Fruit fly (Drosophila melanogaster) whole organism, embryonic: ENCODE results near the gene CG2182.
A peak's percentile ranks its signal among the peaks of the same experiment; 100 is the strongest.

ENCODE experiments used
- Aef1 ChIP-seq: fragments of 200-800 bp; sonication (Bioruptor generic); IDR thresholded peaks from 3 replicates; pipeline ENCODE4 v1.3.6; 2022; ENCODE audit warnings: missing biosample characterization, missing genetic modification characterization
- Awh ChIP-seq: fragments of 200-800 bp; sonication (Bioruptor generic); IDR thresholded peaks from 2 replicates; pipeline ENCODE4, ENCODE4 v1.3.6; 2022; ENCODE audit warnings: missing biosample characterization, missing genetic modification characterization
- Bgb ChIP-seq: fragments of 200-800 bp; sonication (Bioruptor generic); IDR thresholded peaks from 2 replicates; pipeline ENCODE4 v1.3.6; 2022; ENCODE audit warnings: missing biosample characterization, missing genetic modification characterization; ENCODE audit not compliant: partially characterized antibody
- CG1024 ChIP-seq: fragments of 200-800 bp; sonication (Bioruptor generic); IDR thresholded peaks from 2 replicates; pipeline ENCODE4 v1.3.6; 2022; ENCODE audit warnings: missing biosample characterization, missing genetic modification characterization
- CG11247 ChIP-seq: fragments of 200-800 bp; sonication (Bioruptor generic); IDR thresholded peaks from 2 replicates; pipeline ENCODE4 v1.3.6; 2022; ENCODE audit warnings: missing biosample characterization, missing genetic modification characterization
- CG13624 ChIP-seq: fragments of 200-800 bp; sonication (Bioruptor generic); optimal IDR thresholded peaks from 2 replicates; lab custom pipeline; 2016; ENCODE audit warnings: missing biosample characterization, missing genetic modification characterization
- CG14014 ChIP-seq: fragments of 200-800 bp; sonication (Bioruptor generic); IDR thresholded peaks from 2 replicates; pipeline ENCODE4 v1.3.6; 2022; ENCODE audit warnings: missing biosample characterization, missing genetic modification characterization
- CG17385 ChIP-seq: fragments of 200-800 bp; sonication (Bioruptor generic); optimal IDR thresholded peaks from 3 replicates; lab custom pipeline; 2018; ENCODE audit warnings: missing biosample characterization, mild to moderate bottlenecking, missing genetic modification characterization
- CG17802 ChIP-seq: fragments of 200-800 bp; sonication (Bioruptor generic); optimal IDR thresholded peaks from 2 replicates; lab custom pipeline; 2018; ENCODE audit warnings: missing biosample characterization, mild to moderate bottlenecking, missing genetic modification characterization, moderate library complexity
- CG17829 ChIP-seq: fragments of 200-800 bp; optimal IDR thresholded peaks from 2 replicates; lab custom pipeline; 2019; ENCODE audit warnings: missing biosample characterization, mild to moderate bottlenecking, missing genetic modification characterization, moderate library complexity
- CG1792 ChIP-seq: fragments of 200-800 bp; sonication (Bioruptor generic); optimal IDR thresholded peaks from 2 replicates; lab custom pipeline; 2016; ENCODE audit warnings: missing biosample characterization, missing genetic modification characterization
- CG18476 ChIP-seq: fragments of 200-800 bp; sonication (Bioruptor generic); optimal IDR thresholded peaks from 2 replicates; lab custom pipeline; 2016; ENCODE audit warnings: missing biosample characterization, mild to moderate bottlenecking, missing genetic modification characterization
- CG2889 ChIP-seq: fragments of 200-800 bp; sonication (Bioruptor generic); IDR thresholded peaks from 3 replicates; pipeline ENCODE4 v1.3.6; 2022; ENCODE audit warnings: missing biosample characterization, missing genetic modification characterization
- CG31388 ChIP-seq: fragments of 200-800 bp; sonication (Bioruptor generic); optimal IDR thresholded peaks from 2 replicates; lab custom pipeline; 2016; ENCODE audit warnings: missing biosample characterization, missing genetic modification characterization
- CG33557 ChIP-seq: fragments of 200-800 bp; sonication (Bioruptor generic); optimal IDR thresholded peaks from 2 replicates; lab custom pipeline; 2019; ENCODE audit warnings: missing biosample characterization, mild to moderate bottlenecking, missing genetic modification characterization, moderate library complexity
- CG6689 ChIP-seq: fragments of 200-800 bp; sonication (Bioruptor generic); IDR thresholded peaks from 2 replicates; pipeline ENCODE4 v1.3.6; 2022; ENCODE audit warnings: missing biosample characterization, missing genetic modification characterization
- CG6813 ChIP-seq: fragments of 200-800 bp; sonication (Bioruptor generic); optimal IDR thresholded peaks from 2 replicates; lab custom pipeline; 2017; ENCODE audit warnings: missing biosample characterization, missing genetic modification characterization, mild to moderate bottlenecking, moderate library complexity, missing genetic modification reagents
- CG6854 ChIP-seq: fragments of 200-800 bp; sonication (Bioruptor generic); optimal IDR thresholded peaks from 3 replicates; lab custom pipeline; 2017; ENCODE audit warnings: missing biosample characterization, mild to moderate bottlenecking, missing genetic modification characterization
- CG7271 ChIP-seq: fragments of 200-800 bp; sonication (Bioruptor generic); optimal IDR thresholded peaks from 2 replicates; lab custom pipeline; 2018; ENCODE audit warnings: missing biosample characterization, mild to moderate bottlenecking, missing genetic modification characterization, moderate library complexity
- CG8478 ChIP-seq: fragments of >200 bp; optimal IDR thresholded peaks from 2 replicates; lab custom pipeline; 2018
- CG9727 ChIP-seq: fragments of 200-800 bp; sonication (Bioruptor generic); optimal IDR thresholded peaks from 3 replicates; lab custom pipeline; 2017; ENCODE audit warnings: missing biosample characterization, mild to moderate bottlenecking, missing genetic modification characterization
- Ets65A ChIP-seq: fragments of 200-800 bp; sonication (Bioruptor generic); peaks from one replicate; lab custom pipeline; 2016; ENCODE audit warnings: missing biosample characterization, missing genetic modification characterization
- Fer2 ChIP-seq: fragments of 200-800 bp; sonication (Bioruptor generic); optimal IDR thresholded peaks from 2 replicates; lab custom pipeline; 2018; ENCODE audit warnings: missing biosample characterization, mild to moderate bottlenecking, missing genetic modification characterization, moderate library complexity
- HmgZ ChIP-seq: fragments of 200-800 bp; sonication (Bioruptor generic); optimal IDR thresholded peaks from 2 replicates; lab custom pipeline; 2018; ENCODE audit warnings: missing biosample characterization, mild to moderate bottlenecking, missing genetic modification characterization
- Hr39 ChIP-seq: fragments of >200 bp; optimal IDR thresholded peaks from 2 replicates; lab custom pipeline; 2017
- MBD-R2 ChIP-seq: fragments of 200-800 bp; sonication (Bioruptor generic); IDR thresholded peaks from 2 replicates; pipeline ENCODE4 v1.3.6; 2022; ENCODE audit warnings: missing biosample characterization, missing genetic modification characterization
- Max ChIP-seq: fragments of 200-800 bp; sonication (Bioruptor generic); optimal IDR thresholded peaks from 2 replicates; lab custom pipeline; 2016; ENCODE audit warnings: missing biosample characterization, mild to moderate bottlenecking, missing genetic modification characterization
- NC2β ChIP-seq: fragments of 200-800 bp; sonication (Bioruptor generic); optimal IDR thresholded peaks from 2 replicates; lab custom pipeline; 2016; ENCODE audit warnings: missing biosample characterization, missing genetic modification characterization
- Neu2 ChIP-seq: fragments of 200-800 bp; sonication (Bioruptor generic); optimal IDR thresholded peaks from 3 replicates; lab custom pipeline; 2016; ENCODE audit warnings: missing biosample characterization, missing genetic modification characterization, borderline replicate concordance
- Opbp ChIP-seq: fragments of 200-800 bp; sonication (Bioruptor generic); IDR thresholded peaks from 3 replicates; pipeline ENCODE4 v1.3.6; 2022; ENCODE audit warnings: missing biosample characterization, missing genetic modification characterization; ENCODE audit not compliant: partially characterized antibody
- PHDP ChIP-seq: fragments of 200-800 bp; sonication (Bioruptor generic); optimal IDR thresholded peaks from 3 replicates; lab custom pipeline; 2018; ENCODE audit warnings: missing biosample characterization, mild to moderate bottlenecking, missing genetic modification characterization, moderate library complexity
- Ptx1 ChIP-seq: fragments of 200-800 bp; sonication (Bioruptor generic); IDR thresholded peaks from 2 replicates; pipeline ENCODE4 v1.3.6; 2022; ENCODE audit warnings: missing biosample characterization, missing genetic modification characterization
- Tbp ChIP-seq: fragments of >200 bp; optimal IDR thresholded peaks from 2 replicates; lab custom pipeline; 2018; ENCODE audit warnings: missing biosample characterization, missing genetic modification characterization
- YL-1 ChIP-seq: fragments of 200-800 bp; sonication (Bioruptor generic); optimal IDR thresholded peaks from 3 replicates; lab custom pipeline; 2017; ENCODE audit warnings: missing biosample characterization, mild to moderate bottlenecking, missing genetic modification characterization
- az2 ChIP-seq: fragments of 200-800 bp; sonication (Bioruptor generic); optimal IDR thresholded peaks from 3 replicates; lab custom pipeline; 2016; ENCODE audit warnings: missing biosample characterization, missing genetic modification characterization
- dati ChIP-seq: fragments of 200-800 bp; sonication (Bioruptor generic); IDR thresholded peaks from 2 replicates; pipeline ENCODE4 v1.3.6; 2022; ENCODE audit warnings: missing biosample characterization, missing genetic modification characterization
- dm ChIP-seq: fragments of 200-800 bp; sonication (Bioruptor generic); optimal IDR thresholded peaks from 3 replicates; lab custom pipeline; 2016; ENCODE audit warnings: missing biosample characterization, missing genetic modification characterization
- ewg ChIP-seq: fragments of 200-800 bp; sonication (Bioruptor generic); optimal IDR thresholded peaks from 3 replicates; lab custom pipeline; 2017; ENCODE audit warnings: mild to moderate bottlenecking, missing biosample characterization, missing genetic modification reagents, missing genetic modification characterization
- gcm ChIP-seq: fragments of 200-800 bp; sonication (Bioruptor generic); optimal IDR thresholded peaks from 2 replicates; lab custom pipeline; 2019; ENCODE audit warnings: missing biosample characterization, mild to moderate bottlenecking, missing genetic modification characterization, moderate library complexity
- gfzf ChIP-seq: fragments of 200-800 bp; sonication (Bioruptor generic); optimal IDR thresholded peaks from 2 replicates; lab custom pipeline; 2016; ENCODE audit warnings: missing biosample characterization, mild to moderate bottlenecking, missing genetic modification characterization, moderate library complexity
- ind ChIP-seq: fragments of 200-800 bp; sonication (Bioruptor generic); optimal IDR thresholded peaks from 3 replicates; lab custom pipeline; 2016; ENCODE audit warnings: missing biosample characterization, missing genetic modification characterization
- kah ChIP-seq: fragments of 200-800 bp; sonication (Bioruptor generic); optimal IDR thresholded peaks from 2 replicates; lab custom pipeline; 2018; ENCODE audit warnings: missing biosample characterization, mild to moderate bottlenecking, missing genetic modification characterization
- kay ChIP-seq: fragments of 200-800 bp; sonication (Bioruptor generic); optimal IDR thresholded peaks from 2 replicates; lab custom pipeline; 2016; ENCODE audit warnings: missing biosample characterization, missing genetic modification characterization
- repo ChIP-seq: fragments of 200-800 bp; sonication (Bioruptor generic); optimal IDR thresholded peaks from 2 replicates; lab custom pipeline; 2016; ENCODE audit warnings: missing biosample characterization, missing genetic modification characterization
- sima ChIP-seq: fragments of 200-800 bp; sonication (Bioruptor generic); optimal IDR thresholded peaks from 2 replicates; lab custom pipeline; 2016; ENCODE audit warnings: missing biosample characterization, missing genetic modification characterization
- sug ChIP-seq: fragments of 200-800 bp; optimal IDR thresholded peaks from 2 replicates; lab custom pipeline; 2019; ENCODE audit warnings: missing biosample characterization, mild to moderate bottlenecking, missing genetic modification characterization, moderate library complexity
- unpg ChIP-seq: fragments of 200-800 bp; sonication (Bioruptor generic); optimal IDR thresholded peaks from 3 replicates; lab custom pipeline; 2018; ENCODE audit warnings: missing biosample characterization, mild to moderate bottlenecking, missing genetic modification characterization, moderate library complexity
- vvl ChIP-seq: fragments of 200-800 bp; sonication (Bioruptor generic); IDR thresholded peaks from 2 replicates; pipeline ENCODE4 v1.3.6; 2022; ENCODE audit warnings: missing biosample characterization, missing genetic modification characterization
- wdn ChIP-seq: fragments of 200-800 bp; sonication (Bioruptor generic); IDR thresholded peaks from 2 replicates; pipeline ENCODE4 v1.3.6; 2022; ENCODE audit warnings: missing biosample characterization, missing genetic modification characterization
- wor ChIP-seq: fragments of 200-800 bp; sonication (Bioruptor generic); IDR thresholded peaks from 2 replicates; pipeline ENCODE4 v1.3.6; 2022; ENCODE audit warnings: missing biosample characterization, missing genetic modification characterization
- zfh1 ChIP-seq: fragments of 200-800 bp; sonication (Bioruptor generic); IDR thresholded peaks from 3 replicates; pipeline ENCODE4 v1.3.6; 2022; ENCODE audit warnings: missing biosample characterization, missing genetic modification characterization
- zfh2 ChIP-seq: fragments of 200-800 bp; sonication (Bioruptor generic); optimal IDR thresholded peaks from 2 replicates; lab custom pipeline; 2016; ENCODE audit warnings: missing biosample characterization, missing genetic modification characterization

The CG2182 gene

DNA sequence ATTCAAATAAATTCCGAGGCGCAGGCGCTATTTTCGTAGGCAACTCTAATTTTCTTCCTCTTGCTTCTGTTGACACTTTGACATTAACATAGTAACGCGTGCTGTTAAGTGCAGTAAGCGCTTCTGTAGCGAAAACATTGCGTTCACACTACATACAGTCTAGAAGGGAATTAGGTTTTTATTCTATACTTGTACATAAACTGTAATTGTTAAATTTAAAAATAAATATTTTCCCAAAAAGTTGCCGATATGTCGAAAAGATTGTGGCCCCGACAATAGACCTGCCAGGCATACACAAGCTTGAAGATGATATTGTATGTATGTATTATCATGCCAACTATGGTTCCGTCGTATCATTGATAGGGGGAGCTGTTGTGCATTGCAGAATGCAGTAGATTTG, 53.2 kb downstream of the CG2182 start, which contains the start of gene asl (continued):
- TF ChIP-seq dati (GFP tag; lab: Robert Waterston, UW) = 0 out of 2 replicates have a peak, but pooled peaks have one; percentile 25
- peak; percentile 86 for TF ChIP-seq MBD-R2 (GFP tag; lab: Robert Waterston, UW)
- peak; percentile 90 for TF ChIP-seq CG17802 (tag; lab: Kevin White, UChicago)
- TF ChIP-seq ewg (GFP tag; lab: Kevin White, UChicago) = peak; percentile 99
- no peak for TF ChIP-seq CG7271 (tag; lab: Kevin White, UChicago)
- no peak for TF ChIP-seq kah
- TF ChIP-seq CG17385 (GFP tag; lab: Kevin White, UChicago) = peak; percentile 99
- peak; percentile 37; the same call in 1 of the 2 replicates for TF ChIP-seq CG1024 (GFP tag; lab: Robert Waterston, UW)
- peak; percentile 91 for TF ChIP-seq YL-1 (GFP tag; lab: Kevin White, UChicago)
- TF ChIP-seq CG13624 (GFP tag; lab: Kevin White, UChicago) = peak; percentile 49
- TF ChIP-seq CG6813 (GFP tag; lab: Kevin White, UChicago) = no peak
- no peak for TF ChIP-seq wor
- peak; percentile 56 for TF ChIP-seq az2 (GFP tag; lab: Kevin White, UChicago)
- peak; percentile 42 for TF ChIP-seq CG33557 (GFP tag; lab: Kevin White, UChicago)
- no peak; the same call in 2 of the 3 replicates for TF ChIP-seq Aef1 (GFP tag; lab: Robert Waterston, UW)
- peak; percentile 65 for TF ChIP-seq Ptx1 (GFP tag; lab: Robert Waterston, UW)
- peak; percentile 37 for TF ChIP-seq gfzf (GFP tag; lab: Kevin White, UChicago)
- TF ChIP-seq CG18476 (GFP tag; lab: Kevin White, UChicago) = peak; percentile 50
- TF ChIP-seq repo (GFP tag; lab: Kevin White, UChicago) = peak; percentile 20
- peak; percentile 57 for TF ChIP-seq Max (GFP tag; lab: Kevin White, UChicago)
- peak; percentile 69 for TF ChIP-seq vvl (GFP tag; lab: Robert Waterston, UW)
- TF ChIP-seq CG6689 (GFP tag; lab: Robert Waterston, UW) = peak; percentile 67
- peak; percentile 53; the same call in 1 of the 3 replicates for TF ChIP-seq zfh1 (GFP tag; lab: Robert Waterston, UW)
- no peak for TF ChIP-seq CG8478 (lab: Kevin White, UChicago)
- no peak for TF ChIP-seq wdn (GFP tag; lab: Robert Waterston, UW)
- peak; percentile 24 for TF ChIP-seq CG1792 (GFP tag; lab: Kevin White, UChicago)
- TF ChIP-seq dm (GFP tag; lab: Kevin White, UChicago) = peak; percentile 31
- TF ChIP-seq CG6854 (GFP tag; lab: Kevin White, UChicago) = no peak
- peak; percentile 85 for TF ChIP-seq CG17829 (tag; lab: Kevin White, UChicago)
- peak; percentile 57; the same call in 1 of the 2 replicates for TF ChIP-seq CG14014
- TF ChIP-seq NC2β (GFP tag; lab: Kevin White, UChicago) = peak; percentile 55
- peak; percentile 72 for TF ChIP-seq unpg
- TF ChIP-seq PHDP (tag; lab: Kevin White, UChicago) = peak; percentile 63
- TF ChIP-seq CG11247 (GFP tag; lab: Robert Waterston, UW) = peak; percentile 51; the same call in 1 of the 2 replicates
- TF ChIP-seq Hr39 = no peak
- TF ChIP-seq gcm (GFP tag; lab: Kevin White, UChicago) = no peak
- TF ChIP-seq ind = no peak
- no peak for TF ChIP-seq Opbp (GFP tag; lab: Robert Waterston, UW)
- no peak for TF ChIP-seq kay (GFP tag; lab: Kevin White, UChicago)
- no peak for TF ChIP-seq CG2889 (GFP tag; lab: Robert Waterston, UW)
- TF ChIP-seq sug = peak; percentile 64
- peak; percentile 94 for TF ChIP-seq Ets65A (GFP tag; lab: Kevin White, UChicago)
- TF ChIP-seq zfh2 (GFP tag; lab: Kevin White, UChicago) = peak; percentile 51
- peak; percentile 76 for TF ChIP-seq HmgZ (tag; lab: Kevin White, UChicago)
- TF ChIP-seq CG9727 = peak; percentile 41
- no peak for TF ChIP-seq CG31388 (GFP tag; lab: Kevin White, UChicago)
- 0 out of 2 replicates have a peak, but pooled peaks have one; percentile 21 for TF ChIP-seq Awh
- peak; percentile 43 for TF ChIP-seq Fer2 (tag; lab: Kevin White, UChicago)
- peak; percentile 44; the same call in 1 of the 2 replicates for TF ChIP-seq Bgb
- TF ChIP-seq sima (GFP tag; lab: Kevin White, UChicago) = no peak
- TF ChIP-seq Neu2 (GFP tag; lab: Kevin White, UChicago) = no peak
- TF ChIP-seq Tbp (GFP tag; lab: Kevin White, UChicago) = peak; percentile 2
